Fruit fly (Drosophila melanogaster) whole organism, adult: Measurements from ENCODE around the gene Sfp87B.

Experiments used
- CG33017 ChIP-seq: fragments of 200-800 bp; sonication (Bioruptor generic); optimal IDR thresholded peaks from 2 replicates; lab custom pipeline; 2018; ENCODE audit warnings: missing biosample characterization, mild to moderate bottlenecking, missing genetic modification characterization, moderate library complexity
- Hr96 ChIP-seq: fragments of 200-800 bp; sonication (Bioruptor generic); optimal IDR thresholded peaks from 2 replicates; lab custom pipeline; 2016; ENCODE audit warnings: missing biosample characterization, missing genetic modification characterization
- cnc ChIP-seq, 2 experiments: fragments of >200 bp; optimal IDR thresholded peaks; 2 replicates each; lab custom pipeline; 2017

DNA sequence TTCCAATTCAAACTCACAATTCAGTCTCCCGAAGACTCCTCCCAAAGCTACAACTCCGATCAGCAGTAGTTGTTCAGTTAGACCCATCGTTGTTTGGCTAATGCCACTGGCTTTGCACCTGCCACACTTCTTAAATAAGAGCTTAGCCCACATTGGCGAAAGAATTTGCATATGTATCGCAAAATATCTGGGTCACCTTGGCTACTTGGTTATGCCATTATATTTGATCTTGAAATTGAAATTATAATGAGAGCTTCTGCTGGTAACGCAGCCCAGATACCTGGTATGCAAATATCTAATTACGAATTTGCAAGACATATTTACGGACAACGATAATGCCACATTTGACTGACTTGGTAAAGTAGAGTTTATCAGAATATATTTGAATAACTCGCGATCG, 48.0 kb upstream of the Sfp87B start, which contains the start of gene CG17404:
- TF ChIP-seq CG33017, result no peak
- TF ChIP-seq cnc (optimal IDR thresholded peaks at IDR 0.05; lab: Kevin White, UChicago), result no peak
- no peak for TF ChIP-seq Hr96 (GFP tag; lab: Kevin White, UChicago)
